Worm (Caenorhabditis elegans) whole organism, L2 larva: ENCODE measurements around the gene C51E3.9.

ENCODE experiments used
- ZK546.5 ChIP-seq: sonication (generic microtip); optimal IDR thresholded peaks from 2 replicates; lab custom pipeline; 2017; ENCODE audit warnings: missing biosample characterization, missing genetic modification characterization
- ceh-82 ChIP-seq: fragments of 150-350 bp; optimal IDR thresholded peaks from 2 replicates; lab custom pipeline; 2014; ENCODE audit warnings: missing biosample characterization, missing genetic modification characterization
- elt-1 ChIP-seq: fragments of 150-350 bp; optimal IDR thresholded peaks from 2 replicates; lab custom pipeline; 2014; ENCODE audit warnings: missing biosample characterization, missing genetic modification characterization
- gmeb-1 ChIP-seq: fragments of 150-350 bp; optimal IDR thresholded peaks from 2 replicates; lab custom pipeline; 2014; ENCODE audit warnings: missing biosample characterization, missing genetic modification characterization
- lin-13 ChIP-seq: fragments of 150-350 bp; optimal IDR thresholded peaks from 2 replicates; lab custom pipeline; 2014; ENCODE audit warnings: missing biosample characterization, missing genetic modification reagents, missing genetic modification characterization
- lin-39 ChIP-seq: fragments of 150-350 bp; optimal IDR thresholded peaks from 2 replicates; lab custom pipeline; 2014; ENCODE audit warnings: missing biosample characterization, missing genetic modification reagents, missing genetic modification characterization
- nhr-11 ChIP-seq: fragments of 150-350 bp; optimal IDR thresholded peaks from 2 replicates; lab custom pipeline; 2014; ENCODE audit warnings: missing biosample characterization, missing genetic modification characterization
- nhr-23 ChIP-seq: fragments of 150-350 bp; optimal IDR thresholded peaks from 2 replicates; lab custom pipeline; 2014; ENCODE audit warnings: missing biosample characterization, missing genetic modification reagents, missing genetic modification characterization
- snpc-4 ChIP-seq: fragments of 150-350 bp; optimal IDR thresholded peaks from 2 replicates; lab custom pipeline; 2014; ENCODE audit warnings: missing biosample characterization, missing genetic modification characterization
- unc-55 ChIP-seq: fragments of 150-350 bp; sonication (generic microtip); optimal IDR thresholded peaks from 3 replicates; lab custom pipeline; 2014; ENCODE audit warnings: missing biosample characterization, missing genetic modification reagents, missing genetic modification characterization
- unc-62 ChIP-seq: fragments of 150-350 bp; optimal IDR thresholded peaks from 2 replicates; lab custom pipeline; 2014; ENCODE audit warnings: missing biosample characterization, missing genetic modification reagents, missing genetic modification characterization

DNA sequence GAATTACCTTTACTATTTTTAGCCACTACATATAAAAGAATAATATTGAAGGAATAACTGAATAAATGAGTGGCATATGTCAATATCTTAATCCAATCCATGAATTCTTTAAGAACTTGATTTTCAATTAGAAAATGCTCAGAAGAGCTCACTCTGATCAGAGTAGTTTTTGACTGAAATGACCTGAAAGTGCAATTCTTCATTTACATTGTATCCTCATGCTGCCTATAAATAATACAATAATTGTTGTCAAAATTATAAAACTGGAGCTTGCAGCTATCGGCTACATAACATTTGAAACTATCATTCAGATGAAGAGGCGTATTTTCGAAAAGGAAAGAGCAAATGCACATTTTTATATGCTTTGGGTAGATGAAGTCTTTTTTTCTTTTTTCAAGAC is 23.1 kb upstream of the C51E3.9 start, which contains the start of gene srxa-19:
- TF ChIP-seq nhr-11 (tag; lab: Kevin White, UChicago) (no peak), elt-1 (tag; lab: Kevin White, UChicago) (no peak), ZK546.5 (no peak), ceh-82 (tag; lab: Kevin White, UChicago) (no peak), snpc-4 (tag; lab: Kevin White, UChicago) (no peak), lin-39 (tag; lab: Kevin White, UChicago) (no peak), gmeb-1 (tag; lab: Kevin White, UChicago) (no peak), lin-13 (GFP tag; lab: Kevin White, UChicago) (no peak), nhr-23 (tag; lab: Kevin White, UChicago) (no peak), unc-55 (no peak), unc-62 (no peak)
